Fruit fly (Drosophila melanogaster): ENCODE measurements around the gene 5PtaseI.

DNA sequence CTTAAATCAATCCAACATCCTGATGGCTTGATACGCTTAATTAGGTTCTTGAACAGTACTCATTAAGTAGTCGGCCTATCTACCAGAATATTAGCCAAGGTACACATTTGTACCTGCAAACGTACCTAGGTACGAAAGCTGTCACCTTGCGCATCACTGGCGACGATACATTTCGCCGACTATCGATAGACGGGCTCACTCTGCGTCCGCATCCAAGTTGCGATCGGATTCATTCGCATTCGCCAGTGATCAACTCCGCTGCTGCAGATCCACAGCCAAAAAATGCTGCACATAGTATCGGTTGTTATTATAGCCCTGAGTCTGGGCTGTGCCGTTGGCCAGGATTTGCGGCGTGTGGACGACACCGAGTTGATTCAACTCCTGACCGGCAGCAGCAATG lies 2.6 kb upstream of the 5PtaseI start, which contains the start of gene CG11790:
- TF ChIP-seq CG11093 (GFP tag; IDR thresholded peaks at IDR 0.05): no peak
- TF ChIP-seq CG14441 (GFP tag; IDR thresholded peaks at IDR 0.05): no peak
- no peak for TF ChIP-seq Doc2 (GFP tag; IDR thresholded peaks at IDR 0.05)
- peak; percentile 84 for TF ChIP-seq MBD-R2 (GFP tag; IDR thresholded peaks at IDR 0.05)
- no peak for TF ChIP-seq ind (GFP tag; optimal IDR thresholded peaks at IDR 0.05)
- peak; percentile 72 for TF ChIP-seq HLH4C (GFP tag; IDR thresholded peaks at IDR 0.05; ENCODE audit: partially characterized antibody)
- TF ChIP-seq gsb-n (tag; optimal IDR thresholded peaks at IDR 0.05): no peak
- TF ChIP-seq CG14860 (GFP tag; IDR thresholded peaks at IDR 0.05; ENCODE audit: partially characterized antibody): peak; percentile 71
- TF ChIP-seq NC2α (GFP tag; optimal IDR thresholded peaks at IDR 0.05): no peak
- no peak for TF ChIP-seq psq (GFP tag; optimal IDR thresholded peaks at IDR 0.05)
- TF ChIP-seq slou (GFP tag; optimal IDR thresholded peaks at IDR 0.05): no peak
- TF ChIP-seq kay (GFP tag; optimal IDR thresholded peaks at IDR 0.05): no peak
- no peak for TF ChIP-seq Atf3 (GFP tag; optimal IDR thresholded peaks at IDR 0.05)
